Worm (Caenorhabditis elegans) whole organism, mixed stage, embryonic: ENCODE results near the gene T20F7.1.

Experiments
- bed-3 ChIP-seq: fragments of 200-800 bp; sonication (Bioruptor generic); optimal IDR thresholded peaks from 3 replicates; lab custom pipeline; 2018; ENCODE audit warnings: mild to moderate bottlenecking, missing genetic modification characterization, moderate library complexity, missing compliant biosample characterization
- elt-3 ChIP-seq: fragments of 150-350 bp; optimal IDR thresholded peaks from 2 replicates; lab custom pipeline; 2014; ENCODE audit warnings: missing biosample characterization, missing genetic modification characterization
- ham-2 ChIP-seq: fragments of 200-800 bp; sonication (Bioruptor generic); optimal IDR thresholded peaks from 2 replicates; lab custom pipeline; 2018; ENCODE audit warnings: mild to moderate bottlenecking, missing genetic modification characterization, missing compliant biosample characterization
- lsy-2 ChIP-seq: fragments of 150-350 bp; optimal IDR thresholded peaks from 2 replicates; lab custom pipeline; 2014; ENCODE audit warnings: missing biosample characterization, missing genetic modification characterization
- mep-1 ChIP-seq: fragments of 150-350 bp; optimal IDR thresholded peaks from 2 replicates; lab custom pipeline; 2017; ENCODE audit warnings: missing biosample characterization, missing genetic modification reagents, missing genetic modification characterization, inconsistent platforms
- nhr-28 ChIP-seq: fragments of 150-350 bp; optimal IDR thresholded peaks from 2 replicates; lab custom pipeline; 2014; ENCODE audit warnings: missing biosample characterization, missing genetic modification characterization
- unc-62 ChIP-seq: fragments of 150-350 bp; optimal IDR thresholded peaks from 2 replicates; lab custom pipeline; 2014; ENCODE audit warnings: missing biosample characterization, missing genetic modification reagents, missing genetic modification characterization
- ztf-11 ChIP-seq: fragments of 150-350 bp; optimal IDR thresholded peaks from 2 replicates; lab custom pipeline; 2014; ENCODE audit warnings: missing biosample characterization, missing genetic modification characterization

DNA sequence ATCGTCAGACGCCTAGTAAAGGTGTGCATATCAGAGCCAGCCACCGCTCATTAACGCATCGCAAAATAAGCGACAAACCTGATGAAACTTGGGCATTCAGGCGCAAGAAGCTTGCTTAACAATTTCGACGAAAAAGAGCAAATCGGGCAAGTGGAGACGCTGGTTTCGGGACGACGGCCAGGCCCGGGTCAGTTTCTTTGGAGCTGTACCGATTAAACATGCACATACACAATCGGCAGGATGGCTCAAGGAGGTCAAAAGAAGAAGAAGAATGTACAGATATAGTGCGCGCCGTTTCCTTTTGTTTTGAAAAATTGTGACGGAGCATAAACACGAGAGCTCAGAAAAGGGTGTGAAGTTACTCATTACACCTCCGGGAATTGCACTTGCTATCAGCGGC is 46.2 kb upstream of the T20F7.1 start:
- TF ChIP-seq elt-3 (tag; lab: Kevin White, UChicago) (no peak), nhr-28 (tag; lab: Kevin White, UChicago) (no peak), ztf-11 (tag; lab: Kevin White, UChicago) (no peak), ham-2 (GFP tag; lab: Kevin White, UChicago) (no peak), bed-3 (GFP tag; lab: Kevin White, UChicago) (no peak), unc-62 (GFP tag; lab: Kevin White, UChicago) (no peak), mep-1 (no peak), lsy-2 (tag; lab: Kevin White, UChicago) (no peak)
